Worm (Caenorhabditis elegans) whole organism, late embryonic: Measurements from ENCODE around the gene nhr-176.

Experiments used
- C38D4.7 ChIP-seq: fragments of 200-800 bp; sonication (Bioruptor generic); optimal IDR thresholded peaks from 2 replicates; lab custom pipeline; 2018; ENCODE audit warnings: mild to moderate bottlenecking, missing genetic modification characterization, moderate library complexity, missing compliant biosample characterization
- F13H6.1 ChIP-seq: sonication (generic microtip); optimal IDR thresholded peaks from 2 replicates; lab custom pipeline; 2016; ENCODE audit warnings: missing genetic modification characterization, missing compliant biosample characterization
- K02D7.2 ChIP-seq: sonication (generic microtip); optimal IDR thresholded peaks from 2 replicates; lab custom pipeline; 2017; ENCODE audit warnings: mild to moderate bottlenecking, missing genetic modification characterization, missing compliant biosample characterization
- Y22D7AL.16 ChIP-seq: sonication (generic microtip); optimal IDR thresholded peaks from 2 replicates; lab custom pipeline; 2016; ENCODE audit warnings: missing genetic modification characterization, missing compliant biosample characterization
- ama-1 ChIP-seq: fragments of 150-350 bp; optimal IDR thresholded peaks from 2 replicates; lab custom pipeline; 2014
- ets-4 ChIP-seq: sonication (generic microtip); optimal IDR thresholded peaks from 2 replicates; lab custom pipeline; 2016; ENCODE audit warnings: missing genetic modification characterization, missing compliant biosample characterization
- eyg-1 ChIP-seq: sonication (generic microtip); optimal IDR thresholded peaks from 2 replicates; lab custom pipeline; 2016; ENCODE audit warnings: missing genotype, missing genetic modification characterization, missing compliant biosample characterization
- fax-1 ChIP-seq: sonication (generic microtip); optimal IDR thresholded peaks from 2 replicates; lab custom pipeline; 2016; ENCODE audit warnings: missing genotype, missing genetic modification characterization, missing compliant biosample characterization
- hlh-15 ChIP-seq: sonication (generic microtip); optimal IDR thresholded peaks from 2 replicates; lab custom pipeline; 2016; ENCODE audit warnings: missing genetic modification characterization, missing compliant biosample characterization
- lim-6 ChIP-seq: sonication (generic microtip); optimal IDR thresholded peaks from 2 replicates; lab custom pipeline; 2016; ENCODE audit warnings: missing genetic modification characterization, missing compliant biosample characterization
- nhr-11 ChIP-seq: fragments of 150-350 bp; optimal IDR thresholded peaks from 2 replicates; lab custom pipeline; 2014; ENCODE audit warnings: missing biosample characterization, missing genetic modification characterization
- npax-4 ChIP-seq: sonication (generic microtip); optimal IDR thresholded peaks from 2 replicates; lab custom pipeline; 2016; ENCODE audit warnings: missing genetic modification characterization, missing compliant biosample characterization
- pax-1 ChIP-seq: fragments of 150-350 bp; optimal IDR thresholded peaks from 2 replicates; lab custom pipeline; 2014; ENCODE audit warnings: missing biosample characterization, missing genetic modification characterization
- pha-4 ChIP-seq: fragments of 150-350 bp; optimal IDR thresholded peaks from 2 replicates; lab custom pipeline; 2018; ENCODE audit warnings: missing biosample characterization, missing genetic modification reagents, missing genetic modification characterization
- ref-2 ChIP-seq: sonication (generic microtip); optimal IDR thresholded peaks from 2 replicates; lab custom pipeline; 2016; ENCODE audit warnings: missing genetic modification characterization, missing compliant biosample characterization
- sox-4 ChIP-seq: sonication (generic microtip); optimal IDR thresholded peaks from 2 replicates; lab custom pipeline; 2017; ENCODE audit warnings: mild to moderate bottlenecking, missing genetic modification characterization, inconsistent platforms, missing compliant biosample characterization
- ttx-3 ChIP-seq: sonication (generic microtip); optimal IDR thresholded peaks from 2 replicates; lab custom pipeline; 2016; ENCODE audit warnings: missing genetic modification reagents, missing genetic modification characterization, missing compliant biosample characterization
- zip-5 ChIP-seq: sonication (generic microtip); optimal IDR thresholded peaks from 2 replicates; lab custom pipeline; 2016; ENCODE audit warnings: missing genetic modification characterization, missing compliant biosample characterization

nhr-176 gene

ce11 chrV:16118601-16119000 is 47.5 kb downstream of the nhr-176 start, which contains the start of gene str-103:
str-103 (minus strand) TSS chrV:16118701.
- TF ChIP-seq pax-1 (tag; lab: Kevin White, UChicago), result no peak

ce11 chrV:16120499-16120898 is 49.4 kb downstream of the nhr-176 start:
- TF ChIP-seq lim-6 (tag; lab: Kevin White, UChicago) (no peak), sox-4 (tag; lab: Kevin White, UChicago) (no peak), fax-1 (no peak)

- no peak for TF ChIP-seq ref-2 (tag; lab: Kevin White, UChicago)
- no peak for TF ChIP-seq ets-4 (tag; lab: Kevin White, UChicago)
- no peak for TF ChIP-seq Y22D7AL.16
- no peak for TF ChIP-seq K02D7.2
- TF ChIP-seq zip-5 (tag; lab: Kevin White, UChicago), result no peak
- TF ChIP-seq ttx-3, result no peak
- no peak for TF ChIP-seq pha-4 (tag; lab: Kevin White, UChicago)
- no peak for TF ChIP-seq nhr-11 (tag; lab: Kevin White, UChicago)
- TF ChIP-seq eyg-1 (tag; lab: Kevin White, UChicago), result no peak
- no peak for TF ChIP-seq F13H6.1 (tag; lab: Kevin White, UChicago)
- TF ChIP-seq ama-1 (lab: Kevin White, UChicago), result no peak
- no peak for TF ChIP-seq C38D4.7 (GFP tag; lab: Kevin White, UChicago)
Observed at ce11 chrV:16120922-16121321, 49.8 kb downstream of the nhr-176 start, which contains the start of gene skr-3. skr-3 (plus strand) TSS chrV:16121084.

- TF ChIP-seq hlh-15 (tag; lab: Kevin White, UChicago), result no peak
- no peak for TF ChIP-seq npax-4 (tag; lab: Kevin White, UChicago)
Observed at ce11 chrV:16121451-16121850, 50.3 kb downstream of the nhr-176 start.
